Comparison of ENCODE assay signal across 1 fruit fly cellular context in genomic region chr3L:2589167-2589910, dm6.
TF ChIP-seq lines count a peak whose summit lies in the region.

Gene dos (plus strand): TSS chr3L:2589414.

TF ChIP-seq in whole organism, embryonic, 481 proteins besides CTCF, POLR2A, EP300 and RAD21 (continued from another document and continues in another):
- TF ChIP-seq CG8478 (optimal IDR thresholded peaks at IDR 0.05; lab: Kevin White, UChicago) (no peak), CG16863 (GFP tag; optimal IDR thresholded peaks at IDR 0.05; lab: Kevin White, UChicago) (no peak), CG10565 (GFP tag; optimal IDR thresholded peaks at IDR 0.05; lab: Kevin White, UChicago) (no peak), CG18476 (GFP tag; optimal IDR thresholded peaks at IDR 0.05; lab: Kevin White, UChicago) (peak; percentile 66), ase (GFP tag; IDR thresholded peaks at IDR 0.05; lab: Robert Waterston, UW) (no peak), lab (GFP tag; optimal IDR thresholded peaks at IDR 0.05; lab: Kevin White, UChicago) (peak; percentile 17), Asciz (GFP tag; optimal IDR thresholded peaks at IDR 0.05; lab: Kevin White, UChicago) (peak; percentile 32), tin (GFP tag; optimal IDR thresholded peaks at IDR 0.05; lab: Kevin White, UChicago) (peak; percentile 14), pho (GFP tag; optimal IDR thresholded peaks at IDR 0.05; lab: Kevin White, UChicago) (peak; percentile 22), ato (GFP tag; IDR thresholded peaks at IDR 0.05; lab: Robert Waterston, UW; ENCODE audit: partially characterized antibody) (peak; percentile 71), phol (tag; optimal IDR thresholded peaks at IDR 0.05; lab: Kevin White, UChicago) (peak; percentile 76), bigmax (GFP tag; optimal IDR thresholded peaks at IDR 0.05; lab: Kevin White, UChicago) (no peak), CG1602 (GFP tag; optimal IDR thresholded peaks at IDR 0.05; lab: Kevin White, UChicago) (peak; percentile 14), CG17829 (tag; optimal IDR thresholded peaks at IDR 0.05; lab: Kevin White, UChicago) (peak; percentile 78), CG16813 (GFP tag; IDR thresholded peaks at IDR 0.05; lab: Robert Waterston, UW; ENCODE audit: partially characterized antibody) (peak; percentile 79), dpn (GFP tag; optimal IDR thresholded peaks at IDR 0.05; lab: Kevin White, UChicago) (peak; percentile 43 to 66), CG10462 (GFP tag; optimal IDR thresholded peaks at IDR 0.05; lab: Kevin White, UChicago) (peak; percentile 28), Nf-YB (GFP tag; optimal IDR thresholded peaks at IDR 0.05; lab: Kevin White, UChicago) (peak; percentile 3), sna (GFP tag; IDR thresholded peaks at IDR 0.05; lab: Robert Waterston, UW; ENCODE audit: partially characterized antibody) (peak; percentile 67; the same call in 1 of the 2 replicates), her (GFP tag; optimal IDR thresholded peaks at IDR 0.05; lab: Kevin White, UChicago) (peak; percentile 44), CG10543 (GFP tag; optimal IDR thresholded peaks at IDR 0.05; lab: Kevin White, UChicago) (peak; percentile 59), tup (GFP tag; optimal IDR thresholded peaks at IDR 0.05; lab: Kevin White, UChicago) (peak; percentile 11), MTF-1 (GFP tag; optimal IDR thresholded peaks at IDR 0.05; lab: Kevin White, UChicago; ENCODE audit: borderline replicate concordance) (no peak), gt (GFP tag; IDR thresholded peaks at IDR 0.05; lab: Robert Waterston, UW) (no peak), C15 (GFP tag; IDR thresholded peaks at IDR 0.05; lab: Robert Waterston, UW) (no peak), al (GFP tag; IDR thresholded peaks at IDR 0.05; lab: Robert Waterston, UW) (no peak), MBD-R2 (GFP tag; IDR thresholded peaks at IDR 0.05; lab: Robert Waterston, UW) (peak; percentile 36; the same call in 1 of the 2 replicates), CG10979 (tag; optimal IDR thresholded peaks at IDR 0.05; lab: Kevin White, UChicago) (peak; percentile 34), CrebB (tag; optimal IDR thresholded peaks at IDR 0.05; lab: Kevin White, UChicago) (peak; percentile 39), CG3407 (GFP tag; optimal IDR thresholded peaks at IDR 0.05; lab: Kevin White, UChicago) (peak; percentile 32), ttk (GFP tag; IDR thresholded peaks at IDR 0.05; lab: Robert Waterston, UW) (0 out of 2 replicates have a peak, but pooled peaks have one; percentile 8), az2 (GFP tag; optimal IDR thresholded peaks at IDR 0.05; lab: Kevin White, UChicago) (peak; percentile 32), CG13775 (GFP tag; optimal IDR thresholded peaks at IDR 0.05; lab: Kevin White, UChicago) (peak; percentile 56), CG2202 (tag; optimal IDR thresholded peaks at IDR 0.05; lab: Kevin White, UChicago) (peak; percentile 37), bcd (GFP tag; optimal IDR thresholded peaks at IDR 0.05; lab: Kevin White, UChicago) (peak; percentile 10), Antp (GFP tag; optimal IDR thresholded peaks at IDR 0.05; lab: Kevin White, UChicago) (peak; percentile 24), CG13287 (GFP tag; IDR thresholded peaks at IDR 0.05; lab: Robert Waterston, UW; ENCODE audit: partially characterized antibody) (peak; percentile 85), CG2875 (GFP tag; optimal IDR thresholded peaks at IDR 0.05; lab: Kevin White, UChicago) (no peak), Gug (GFP tag; IDR thresholded peaks at IDR 0.05; lab: Robert Waterston, UW) (no peak), CG17186 (GFP tag; optimal IDR thresholded peaks at IDR 0.05; lab: Kevin White, UChicago) (peak; percentile 69), CG13894 (tag; optimal IDR thresholded peaks at IDR 0.05; lab: Kevin White, UChicago) (peak; percentile 67), amos (GFP tag; IDR thresholded peaks at IDR 0.05; lab: Robert Waterston, UW; ENCODE audit: partially characterized antibody) (peak; percentile 80), CG17359 (tag; optimal IDR thresholded peaks at IDR 0.05; lab: Kevin White, UChicago) (peak; percentile 22), grn (GFP tag; optimal IDR thresholded peaks at IDR 0.05; lab: Kevin White, UChicago) (no peak), CG8359 (GFP tag; optimal IDR thresholded peaks at IDR 0.05; lab: Kevin White, UChicago; ENCODE audit: borderline replicate concordance) (peak; percentile 6), Mad (GFP tag; optimal IDR thresholded peaks at IDR 0.05; lab: Kevin White, UChicago) (peak; percentile 73), gce (GFP tag; IDR thresholded peaks at IDR 0.05; lab: Robert Waterston, UW) (0 out of 3 replicates have a peak, but pooled peaks have one; percentile 38), slbo (GFP tag; IDR thresholded peaks at IDR 0.05; lab: Robert Waterston, UW) (peak; percentile 45), Myb (GFP tag; optimal IDR thresholded peaks at IDR 0.05; lab: Kevin White, UChicago) (peak; percentile 10), CG10267 (tag; optimal IDR thresholded peaks at IDR 0.05; lab: Kevin White, UChicago) (peak; percentile 100), Stat92E (GFP tag; optimal IDR thresholded peaks at IDR 0.05; lab: Kevin White, UChicago) (peak in 1 of 3 experiments; percentile 78), ems (GFP tag; optimal IDR thresholded peaks at IDR 0.05; lab: Kevin White, UChicago) (peak; percentile 62), cg (GFP tag; optimal IDR thresholded peaks at IDR 0.05; lab: Kevin White, UChicago) (peak; percentile 79), CG8944 (GFP tag; optimal IDR thresholded peaks at IDR 0.05; lab: Kevin White, UChicago) (peak; percentile 17), Blimp-1 (GFP tag; optimal IDR thresholded peaks at IDR 0.05; lab: Kevin White, UChicago) (peak; percentile 43), scrt (GFP tag; optimal IDR thresholded peaks at IDR 0.05; lab: Kevin White, UChicago) (peak; percentile 29), CG14710 (tag; optimal IDR thresholded peaks at IDR 0.05; lab: Kevin White, UChicago) (peak; percentile 86), CG13296 (GFP tag; optimal IDR thresholded peaks at IDR 0.05; lab: Kevin White, UChicago) (peak; percentile 35), CG12744 (GFP tag; optimal IDR thresholded peaks at IDR 0.05; lab: Kevin White, UChicago) (no peak), CG3065 (GFP tag; optimal IDR thresholded peaks at IDR 0.05; lab: Kevin White, UChicago) (peak; percentile 17), Sox102F (GFP tag; optimal IDR thresholded peaks at IDR 0.05; lab: Kevin White, UChicago) (no peak), CG32772 (GFP tag; IDR thresholded peaks at IDR 0.05; lab: Robert Waterston, UW) (0 out of 2 replicates have a peak, but pooled peaks have one; percentile 25), CG7271 (tag; optimal IDR thresholded peaks at IDR 0.05; lab: Kevin White, UChicago) (peak; percentile 27), CG32767 (GFP tag; IDR thresholded peaks at IDR 0.05; lab: Robert Waterston, UW) (no peak), CG2889 (GFP tag; IDR thresholded peaks at IDR 0.05; lab: Robert Waterston, UW) (no peak), CG9797 (GFP tag; optimal IDR thresholded peaks at IDR 0.05; lab: Kevin White, UChicago) (peak; percentile 93), CG17361 (GFP tag; IDR thresholded peaks at IDR 0.05; lab: Robert Waterston, UW) (peak; percentile 72), slou (GFP tag; optimal IDR thresholded peaks at IDR 0.05; lab: Kevin White, UChicago) (peak; percentile 26), CG7963 (GFP tag; IDR thresholded peaks at IDR 0.05; lab: Robert Waterston, UW; ENCODE audit: partially characterized antibody) (0 out of 3 replicates have a peak, but pooled peaks have one; percentile 52), tx (GFP tag; optimal IDR thresholded peaks at IDR 0.05; lab: Kevin White, UChicago) (peak; percentile 5), insv (GFP tag; optimal IDR thresholded peaks at IDR 0.05; lab: Kevin White, UChicago) (peak in 1 of 2 experiments; percentile 67), HHEX (GFP tag; optimal IDR thresholded peaks at IDR 0.05; lab: Kevin White, UChicago) (no peak), CG8388 (GFP tag; optimal IDR thresholded peaks at IDR 0.05; lab: Kevin White, UChicago) (peak; percentile 46), stwl (tag; optimal IDR thresholded peaks at IDR 0.05; lab: Kevin White, UChicago) (peak; percentile 97), CG32532 (GFP tag; IDR thresholded peaks at IDR 0.05; lab: Robert Waterston, UW) (peak; percentile 48; the same call in 1 of the 2 replicates), Dek (tag; optimal IDR thresholded peaks at IDR 0.05; lab: Kevin White, UChicago) (peak; percentile 16), wor (GFP tag; IDR thresholded peaks at IDR 0.05; lab: Robert Waterston, UW) (no peak), CG12299 (tag; optimal IDR thresholded peaks at IDR 0.05; lab: Kevin White, UChicago) (peak; percentile 3), CG10147 (GFP tag; optimal IDR thresholded peaks at IDR 0.05; lab: Kevin White, UChicago) (no peak), sug (tag; optimal IDR thresholded peaks at IDR 0.05; lab: Kevin White, UChicago) (peak; percentile 69), lilli (GFP tag; optimal IDR thresholded peaks at IDR 0.05; lab: Kevin White, UChicago) (peak; percentile 81), BEAF-32 (GFP tag; optimal IDR thresholded peaks at IDR 0.05; lab: Kevin White, UChicago) (peak; percentile 84), wek (GFP tag; optimal IDR thresholded peaks at IDR 0.05; lab: Kevin White, UChicago) (peak; percentile 0), MESR4 (GFP tag; optimal IDR thresholded peaks at IDR 0.05; lab: Kevin White, UChicago) (peak; percentile 67), CG2678 (tag; optimal IDR thresholded peaks at IDR 0.05; lab: Kevin White, UChicago) (peak; percentile 44), CG30020 (tag; optimal IDR thresholded peaks at IDR 0.05; lab: Kevin White, UChicago) (peak; percentile 75), sc (optimal IDR thresholded peaks at IDR 0.05; lab: Kevin White, UChicago) (no peak), sc (GFP tag; optimal IDR thresholded peaks at IDR 0.05; lab: Kevin White, UChicago) (no peak), CG15696 (tag; optimal IDR thresholded peaks at IDR 0.05; lab: Kevin White, UChicago) (peak; percentile 29), CG9932 (GFP tag; IDR thresholded peaks at IDR 0.05; lab: Robert Waterston, UW) (peak; percentile 49), Hmr (GFP tag; optimal IDR thresholded peaks at IDR 0.05; lab: Kevin White, UChicago) (peak; percentile 54), Ets97D (GFP tag; optimal IDR thresholded peaks at IDR 0.05; lab: Kevin White, UChicago) (peak; percentile 82), PHDP (tag; optimal IDR thresholded peaks at IDR 0.05; lab: Kevin White, UChicago) (peak; percentile 47), maf-S (GFP tag; optimal IDR thresholded peaks at IDR 0.05; lab: Kevin White, UChicago) (peak; percentile 13), Jarid2 (GFP tag; optimal IDR thresholded peaks at IDR 0.05; lab: Kevin White, UChicago) (peak; percentile 46), kay (GFP tag; optimal IDR thresholded peaks at IDR 0.05; lab: Kevin White, UChicago) (no peak), shn (GFP tag; optimal IDR thresholded peaks at IDR 0.05; lab: Kevin White, UChicago) (peak; percentile 4), CG12391 (tag; optimal IDR thresholded peaks at IDR 0.05; lab: Kevin White, UChicago) (peak; percentile 79), CG13424 (tag; optimal IDR thresholded peaks at IDR 0.05; lab: Kevin White, UChicago) (peak; percentile 42), oc (tag; optimal IDR thresholded peaks at IDR 0.05; lab: Kevin White, UChicago) (peak; percentile 6), CG2120 (GFP tag; optimal IDR thresholded peaks at IDR 0.05; lab: Kevin White, UChicago) (peak; percentile 70), row (GFP tag; IDR thresholded peaks at IDR 0.05; lab: Robert Waterston, UW) (peak; percentile 52; the same call in 2 of the 3 replicates), lbe (GFP tag; optimal IDR thresholded peaks at IDR 0.05; lab: Kevin White, UChicago) (peak; percentile 77), CG1792 (GFP tag; optimal IDR thresholded peaks at IDR 0.05; lab: Kevin White, UChicago) (no peak), tna (GFP tag; IDR thresholded peaks at IDR 0.05; lab: Robert Waterston, UW; ENCODE audit: partially characterized antibody) (0 out of 2 replicates have a peak, but pooled peaks have one; percentile 16), CG15601 (tag; optimal IDR thresholded peaks at IDR 0.05; lab: Kevin White, UChicago) (peak; percentile 54), corto (GFP tag; optimal IDR thresholded peaks at IDR 0.05; lab: Kevin White, UChicago) (peak; percentile 48), CG18619 (GFP tag; optimal IDR thresholded peaks at IDR 0.05; lab: Kevin White, UChicago) (no peak), Rfx (GFP tag; IDR thresholded peaks at IDR 0.05; lab: Robert Waterston, UW) (peak; percentile 38; the same call in 1 of the 2 replicates), Xbp1 (GFP tag; optimal IDR thresholded peaks at IDR 0.05; lab: Kevin White, UChicago) (peak; percentile 58), chn (GFP tag; optimal IDR thresholded peaks at IDR 0.05; lab: Kevin White, UChicago) (peak; percentile 26), Chrac-16 (GFP tag; optimal IDR thresholded peaks at IDR 0.05; lab: Kevin White, UChicago) (peak; percentile 44), B-H2 (GFP tag; optimal IDR thresholded peaks at IDR 0.05; lab: Kevin White, UChicago) (peak; percentile 61), CG12769 (tag; optimal IDR thresholded peaks at IDR 0.05; lab: Kevin White, UChicago) (no peak), sisA (GFP tag; IDR thresholded peaks at IDR 0.05; lab: Robert Waterston, UW) (no peak), grau (tag; optimal IDR thresholded peaks at IDR 0.05; lab: Kevin White, UChicago) (peak; percentile 52), zen2 (GFP tag; IDR thresholded peaks at IDR 0.05; lab: Robert Waterston, UW; ENCODE audit: partially characterized antibody) (peak; percentile 63; the same call in 2 of the 3 replicates), caup (GFP tag; optimal IDR thresholded peaks at IDR 0.05; lab: Kevin White, UChicago; ENCODE audit: severe bottlenecking) (peak; percentile 11), CG7556 (GFP tag; optimal IDR thresholded peaks at IDR 0.05; lab: Kevin White, UChicago) (peak; percentile 21), ewg (GFP tag; optimal IDR thresholded peaks at IDR 0.05; lab: Kevin White, UChicago) (peak; percentile 61), Optix (GFP tag; IDR thresholded peaks at IDR 0.05; lab: Robert Waterston, UW) (0 out of 3 replicates have a peak, but pooled peaks have one; percentile 31), Hr51 (GFP tag; optimal IDR thresholded peaks at IDR 0.05; lab: Kevin White, UChicago) (peak; percentile 32 to 54), nerfin-1 (tag; optimal IDR thresholded peaks at IDR 0.05; lab: Kevin White, UChicago) (peak; percentile 92), HLH54F (GFP tag; optimal IDR thresholded peaks at IDR 0.05; lab: Kevin White, UChicago) (peak; percentile 12), sob (GFP tag; IDR thresholded peaks at IDR 0.05; lab: Robert Waterston, UW) (0 out of 2 replicates have a peak, but pooled peaks have one; percentile 32), CG12104 (GFP tag; optimal IDR thresholded peaks at IDR 0.05; lab: Kevin White, UChicago) (peak; percentile 13), Dp (GFP tag; optimal IDR thresholded peaks at IDR 0.05; lab: Kevin White, UChicago) (peak; percentile 57)
